Fruit fly (Drosophila melanogaster) whole organism, wandering third instar larva: Measurements from ENCODE around the gene CG14262.

Experiments used
- CG32264 ChIP-seq: fragments of 200-800 bp; sonication (Bioruptor generic); optimal IDR thresholded peaks from 2 replicates; lab custom pipeline; 2016; ENCODE audit warnings: missing biosample characterization, missing genetic modification characterization
- CrebA ChIP-seq: fragments of 200-800 bp; sonication (Bioruptor generic); optimal IDR thresholded peaks from 2 replicates; lab custom pipeline; 2016; ENCODE audit warnings: missing biosample characterization, mild to moderate bottlenecking, missing genetic modification characterization, borderline replicate concordance
- Dfd ChIP-seq: fragments of >200 bp; optimal IDR thresholded peaks from 2 replicates; lab custom pipeline; 2017; ENCODE audit warnings: missing biosample characterization, missing genetic modification characterization
- Dif ChIP-seq: fragments of 200-275, 200-300 bp; sonication (Bioruptor generic); optimal IDR thresholded peaks from 2 replicates; lab custom pipeline; 2018; ENCODE audit warnings: missing biosample characterization, missing genetic modification characterization; ENCODE audit not compliant: partially characterized antibody
- GATAd ChIP-seq: sonication (Bioruptor generic); optimal IDR thresholded peaks from 2 replicates; lab custom pipeline; 2016; ENCODE audit warnings: missing biosample characterization, missing genetic modification characterization
- HLH106 ChIP-seq: fragments of 200-800 bp; optimal IDR thresholded peaks from 3 replicates; lab custom pipeline; 2019; ENCODE audit warnings: missing biosample characterization, mild to moderate bottlenecking, missing genetic modification characterization, moderate library complexity
- Hr78 ChIP-seq: fragments of >200 bp; optimal IDR thresholded peaks from 2 replicates; lab custom pipeline; 2017; ENCODE audit warnings: missing biosample characterization, missing genetic modification characterization
- Hr83 ChIP-seq: fragments of 200-300 bp; sonication (Bioruptor generic); optimal IDR thresholded peaks from 2 replicates; lab custom pipeline; 2016; ENCODE audit warnings: missing biosample characterization, mild to moderate bottlenecking, missing genetic modification characterization, moderate library complexity; ENCODE audit not compliant: poor library complexity, severe bottlenecking
- Mio ChIP-seq: sonication (Bioruptor generic); optimal IDR thresholded peaks from 2 replicates; lab custom pipeline; 2016; ENCODE audit warnings: missing biosample characterization, missing genetic modification characterization
- Myc ChIP-seq: fragments of >200 bp; optimal IDR thresholded peaks from 2 replicates; lab custom pipeline; 2017
- N ChIP-seq: fragments of >200 bp; optimal IDR thresholded peaks from 2 replicates; lab custom pipeline; 2018; ENCODE audit warnings: missing biosample characterization, missing external identifiers, missing genetic modification characterization
- OdsH ChIP-seq: fragments of 200-800 bp; sonication (Bioruptor generic); optimal IDR thresholded peaks from 2 replicates; lab custom pipeline; 2016; ENCODE audit warnings: missing biosample characterization, mild to moderate bottlenecking, missing genetic modification characterization
- Rel ChIP-seq, 2 experiments: fragments of 200-800 bp; sonication (Bioruptor generic) in 1 of 2; optimal IDR thresholded peaks; 2 replicates in 1 of 2; 3 replicates in 1 of 2; lab custom pipeline; 2016 to 2019; ENCODE audit warnings: mild to moderate bottlenecking in 2 of 2, missing biosample characterization in 2 of 2, missing genetic modification characterization in 2 of 2, moderate library complexity in 1 of 2
- Sp1 ChIP-seq: fragments of 200-800 bp; sonication (Bioruptor generic); optimal IDR thresholded peaks from 3 replicates; lab custom pipeline; 2019; ENCODE audit warnings: missing biosample characterization, mild to moderate bottlenecking, missing genetic modification characterization, moderate library complexity
- Vsx2 ChIP-seq: fragments of 200-300, 225-300 bp; sonication (Bioruptor generic); optimal IDR thresholded peaks from 2 replicates; lab custom pipeline; 2018; ENCODE audit warnings: missing biosample characterization, missing genetic modification characterization; ENCODE audit not compliant: partially characterized antibody
- br ChIP-seq: fragments of 200-800 bp; sonication (Bioruptor generic); optimal IDR thresholded peaks from 2 replicates; lab custom pipeline; 2016; ENCODE audit warnings: missing biosample characterization, missing genetic modification characterization
- brk ChIP-seq: fragments of 200-800 bp; sonication (Bioruptor generic); optimal IDR thresholded peaks from 2 replicates; lab custom pipeline; 2016; ENCODE audit warnings: missing biosample characterization, mild to moderate bottlenecking, missing genetic modification characterization
- dmrt93B ChIP-seq: fragments of 200-800 bp; sonication (Bioruptor generic); optimal IDR thresholded peaks from 2 replicates; lab custom pipeline; 2018; ENCODE audit warnings: missing biosample characterization, mild to moderate bottlenecking, missing genetic modification characterization
- ey ChIP-seq: fragments of 200-800 bp; sonication (Bioruptor generic); optimal IDR thresholded peaks from 2 replicates; lab custom pipeline; 2016; ENCODE audit warnings: missing biosample characterization, missing genetic modification characterization
- foxo ChIP-seq, 2 experiments: fragments of 200-800 bp; sonication (Bioruptor generic); optimal IDR thresholded peaks; 2 replicates in 1 of 2; 3 replicates in 1 of 2; lab custom pipeline; 2016 to 2017; ENCODE audit warnings: missing biosample characterization in 2 of 2, missing genetic modification characterization in 2 of 2
- fru ChIP-seq: fragments of 200-800 bp; sonication (Bioruptor generic); optimal IDR thresholded peaks from 3 replicates; lab custom pipeline; 2016; ENCODE audit warnings: missing biosample characterization, mild to moderate bottlenecking, missing genetic modification characterization
- psq ChIP-seq: fragments of 200-800 bp; sonication (Bioruptor generic); optimal IDR thresholded peaks from 3 replicates; lab custom pipeline; 2017; ENCODE audit warnings: missing biosample characterization, mild to moderate bottlenecking, missing genetic modification characterization, moderate library complexity
- rgr ChIP-seq: fragments of 200-800 bp; sonication (Bioruptor generic); optimal IDR thresholded peaks from 3 replicates; lab custom pipeline; 2016; ENCODE audit warnings: missing biosample characterization, mild to moderate bottlenecking, missing genetic modification characterization
- sage ChIP-seq: fragments of 200-800 bp; sonication (Bioruptor generic); optimal IDR thresholded peaks from 2 replicates; lab custom pipeline; 2016; ENCODE audit warnings: missing biosample characterization, mild to moderate bottlenecking, missing genetic modification characterization
- sv ChIP-seq: fragments of 200-800 bp; sonication (Bioruptor generic); optimal IDR thresholded peaks from 3 replicates; lab custom pipeline; 2016; ENCODE audit warnings: missing biosample characterization, missing genetic modification characterization
- tai ChIP-seq: sonication (Bioruptor generic); optimal IDR thresholded peaks from 2 replicates; lab custom pipeline; 2016; ENCODE audit warnings: missing biosample characterization, missing genetic modification characterization
- usp ChIP-seq: fragments of >200 bp; optimal IDR thresholded peaks from 2 replicates; lab custom pipeline; 2017; ENCODE audit warnings: missing biosample characterization, missing genetic modification characterization
- woc ChIP-seq: sonication (Bioruptor generic); optimal IDR thresholded peaks from 2 replicates; lab custom pipeline; 2016; ENCODE audit warnings: missing biosample characterization, mild to moderate bottlenecking, missing genetic modification characterization

CG14262 gene

DNA sequence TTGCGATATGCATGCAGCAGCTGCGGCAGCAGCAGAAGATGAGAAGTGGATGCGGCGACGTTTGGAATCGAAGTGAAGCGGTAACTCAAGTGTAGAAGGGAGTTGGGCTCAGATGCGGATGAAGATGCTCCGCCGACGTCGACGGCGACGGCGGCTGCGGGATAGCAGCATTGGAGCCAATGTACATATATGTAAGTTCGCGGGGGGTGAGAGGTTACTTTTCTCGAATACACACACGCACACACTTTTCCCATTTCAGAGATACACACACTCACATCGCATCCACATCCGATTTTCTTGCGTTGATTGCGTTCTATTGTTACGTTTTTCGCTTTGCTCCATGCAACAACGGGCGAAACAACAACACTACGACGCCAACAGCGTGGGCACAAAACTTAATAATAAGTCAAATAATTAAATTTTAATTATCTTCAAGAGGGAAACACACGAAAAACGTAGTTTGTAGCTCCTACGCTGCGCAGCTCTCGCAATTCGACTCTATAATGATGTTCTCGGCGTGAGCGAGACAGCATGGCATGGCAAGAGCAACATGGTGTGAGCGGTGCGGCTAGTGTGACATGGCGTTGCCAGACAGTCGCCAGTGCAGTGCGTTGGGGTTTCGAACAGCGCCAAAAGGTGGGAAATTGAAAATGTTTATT, 20.4 kb downstream of the CG14262 start, which contains the start of gene CG18766 (continued):
- TF ChIP-seq OdsH (GFP tag; lab: Kevin White, UChicago), result peak; percentile 3
- no peak for TF ChIP-seq CrebA (GFP tag; lab: Kevin White, UChicago)
- TF ChIP-seq, all 38 proteins: peak for 14

DNA sequence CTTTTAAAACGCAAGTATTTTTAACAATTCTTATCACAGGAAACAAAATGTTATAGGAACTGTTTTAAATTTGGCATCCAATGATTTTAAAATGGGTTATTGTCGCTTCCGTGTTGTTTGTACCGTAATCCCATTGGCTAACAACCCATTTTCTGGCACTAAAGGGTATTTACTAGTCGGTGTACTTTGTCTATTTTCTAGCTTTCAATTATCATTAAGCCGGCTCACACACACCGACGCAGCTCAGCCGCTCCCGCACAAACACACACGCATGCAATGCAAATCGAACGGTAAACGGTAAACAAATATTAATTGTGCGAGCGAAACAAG, 20.9 kb downstream of the CG14262 start:
- TF ChIP-seq OdsH (GFP tag; lab: Kevin White, UChicago), result no peak
- no peak for TF ChIP-seq dmrt93B (GFP tag; lab: Kevin White, UChicago)
- no peak for TF ChIP-seq psq (GFP tag; lab: Kevin White, UChicago)
- TF ChIP-seq Vsx2 (GFP tag; lab: Kevin White, UChicago), result no peak
- TF ChIP-seq woc, result no peak
- TF ChIP-seq rgr (GFP tag; lab: Kevin White, UChicago), result no peak
- no peak for TF ChIP-seq foxo (GFP tag; optimal IDR thresholded peaks at IDR 0.05; lab: Kevin White, UChicago)
- no peak for TF ChIP-seq N (GFP tag; lab: Kevin White, UChicago)
- TF ChIP-seq CG32264 (GFP tag; lab: Kevin White, UChicago), result no peak
- no peak for TF ChIP-seq Dif (GFP tag; lab: Kevin White, UChicago)
- no peak for TF ChIP-seq sage (GFP tag; lab: Kevin White, UChicago)
- TF ChIP-seq br (GFP tag; lab: Kevin White, UChicago), result no peak
- TF ChIP-seq Dfd (GFP tag; lab: Kevin White, UChicago), result no peak
- no peak for TF ChIP-seq usp (GFP tag; lab: Kevin White, UChicago)
- TF ChIP-seq Sp1 (GFP tag; lab: Kevin White, UChicago), result no peak
- no peak for TF ChIP-seq GATAd
- TF ChIP-seq Myc, result no peak
- no peak for TF ChIP-seq Mio (GFP tag; lab: Kevin White, UChicago)
- no peak for TF ChIP-seq sv (GFP tag; lab: Kevin White, UChicago)

DNA sequence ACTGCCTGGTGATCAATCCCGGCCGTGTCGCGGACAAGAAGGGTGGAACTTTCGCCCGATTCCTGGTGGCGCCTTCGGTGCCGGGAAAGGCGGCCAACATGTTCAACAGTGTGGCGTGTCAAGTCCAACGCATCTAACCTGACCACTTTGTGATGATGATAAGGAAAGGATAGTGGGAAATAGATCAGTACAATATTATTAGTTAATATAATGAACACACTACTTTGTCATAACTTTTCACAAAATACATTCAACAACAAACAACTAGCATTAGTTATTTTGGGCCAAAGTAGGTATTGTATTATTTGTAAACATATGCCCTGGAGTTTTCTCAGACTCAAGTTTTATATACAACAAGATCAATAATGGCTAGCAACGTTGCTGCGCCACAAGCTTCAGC, 24.3 kb downstream of the CG14262 start, which contains the start of gene CG17991:
Gene CG17991 (plus strand): TSS at position 301 of the 400 bp plus-strand sequence.
- TF ChIP-seq GATAd, result no peak
- TF ChIP-seq fru (GFP tag; lab: Kevin White, UChicago), result no peak
- TF ChIP-seq Dfd (GFP tag; lab: Kevin White, UChicago), result no peak
- no peak for TF ChIP-seq br (GFP tag; lab: Kevin White, UChicago)
- no peak for TF ChIP-seq CG32264 (GFP tag; lab: Kevin White, UChicago)
- TF ChIP-seq tai, result no peak
- TF ChIP-seq sv (GFP tag; lab: Kevin White, UChicago), result no peak
- no peak for TF ChIP-seq rgr (GFP tag; lab: Kevin White, UChicago)
- TF ChIP-seq HLH106 (tag; lab: Kevin White, UChicago), result no peak
- TF ChIP-seq Dif (GFP tag; lab: Kevin White, UChicago), result no peak

DNA sequence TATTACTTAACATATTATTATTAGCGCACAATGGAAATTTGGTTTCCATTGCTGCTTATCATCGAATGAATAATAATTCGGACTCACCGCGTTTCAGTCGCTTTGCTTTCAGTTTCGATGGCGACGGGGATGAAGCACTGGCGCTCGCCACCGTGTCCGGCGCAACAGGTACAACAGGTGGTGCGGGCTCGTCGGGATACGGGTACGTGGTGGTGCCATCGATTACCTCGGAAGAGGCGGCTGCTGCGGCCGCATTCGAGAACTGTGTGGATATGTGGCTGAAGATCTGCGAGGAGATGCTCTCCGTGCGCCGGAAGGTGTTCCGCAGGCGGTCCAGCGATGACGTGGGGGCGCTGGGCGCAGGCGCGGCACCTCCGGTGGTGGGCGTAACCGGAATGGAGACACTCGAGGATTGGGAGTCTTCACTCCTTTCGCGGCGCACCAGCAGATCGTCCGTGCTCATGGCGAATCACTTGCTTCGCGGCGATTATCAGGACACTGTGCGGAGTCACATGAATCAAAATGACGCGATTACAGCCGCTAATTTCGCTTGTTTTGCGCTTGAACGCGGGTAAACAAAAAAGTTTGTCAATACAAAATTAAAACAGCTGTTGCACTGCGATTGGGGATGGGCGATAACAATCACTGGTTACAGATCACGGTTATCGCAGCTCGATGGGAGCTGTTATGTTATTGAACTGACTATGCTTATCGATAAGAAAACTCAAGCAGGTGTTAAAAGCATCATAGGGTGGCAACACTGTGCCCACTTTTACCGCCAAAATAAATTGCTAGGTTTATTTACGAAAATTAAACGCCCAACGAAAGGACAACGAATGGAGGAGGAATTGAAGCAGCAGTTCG, 26.6 kb downstream of the CG14262 start, which contains the start of the genes CG31064 and PolA2:
Gene CG31064 (minus strand): TSS at position 648 of the 864 bp plus-strand sequence.
Gene PolA2 (plus strand): TSS at position 726 of the 864 bp plus-strand sequence.
- TF ChIP-seq Hr83, result peak; percentile 4
- TF ChIP-seq Dfd (GFP tag; lab: Kevin White, UChicago), result no peak
- no peak for TF ChIP-seq N (GFP tag; lab: Kevin White, UChicago)
- no peak for TF ChIP-seq CrebA (GFP tag; lab: Kevin White, UChicago)
- TF ChIP-seq sv (GFP tag; lab: Kevin White, UChicago), result no peak

DNA sequence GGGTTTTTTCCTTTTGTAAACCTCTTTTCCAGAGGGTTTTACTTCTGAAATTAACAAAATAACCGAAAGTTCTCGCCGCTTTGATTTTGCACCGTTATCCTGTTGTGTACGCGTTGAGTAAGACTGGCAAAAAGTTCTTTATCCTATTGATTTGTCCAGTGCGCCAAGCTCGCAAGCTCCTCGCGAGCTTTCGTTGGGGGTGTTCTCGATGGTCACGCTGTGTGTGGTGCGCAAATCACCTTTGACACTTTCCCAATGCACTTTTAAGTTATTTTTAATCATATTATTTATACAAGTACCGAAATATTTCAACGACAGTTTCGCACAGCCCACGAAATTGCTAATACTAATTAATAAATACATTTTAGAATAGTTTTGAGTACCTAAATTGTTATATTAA, 27.2 kb downstream of the CG14262 start:
- no peak for TF ChIP-seq Rel (GFP tag; optimal IDR thresholded peaks at IDR 0.05; lab: Kevin White, UChicago)
- no peak for TF ChIP-seq Rel (tag; optimal IDR thresholded peaks at IDR 0.05; lab: Kevin White, UChicago)
- TF ChIP-seq Dfd (GFP tag; lab: Kevin White, UChicago), result no peak
- TF ChIP-seq rgr (GFP tag; lab: Kevin White, UChicago), result no peak
- TF ChIP-seq ey (GFP tag; lab: Kevin White, UChicago), result no peak
- no peak for TF ChIP-seq Mio (GFP tag; lab: Kevin White, UChicago)
- no peak for TF ChIP-seq OdsH (GFP tag; lab: Kevin White, UChicago)
- TF ChIP-seq brk (GFP tag; lab: Kevin White, UChicago), result no peak
- no peak for TF ChIP-seq Hr78 (GFP tag; lab: Kevin White, UChicago)
- TF ChIP-seq CG32264 (GFP tag; lab: Kevin White, UChicago), result no peak
